Worm (Caenorhabditis elegans) whole organism, L1 larva: ENCODE measurements around the gene lcmt-1.

Source experiments
- C04F5.9 ChIP-seq: sonication (generic microtip); optimal IDR thresholded peaks from 2 replicates; lab custom pipeline; 2016; ENCODE audit warnings: missing genetic modification characterization, missing compliant biosample characterization
- C16A3.4 ChIP-seq: fragments of 150-350 bp; optimal IDR thresholded peaks from 2 replicates; lab custom pipeline; 2014; ENCODE audit warnings: missing biosample characterization, missing genetic modification characterization
- aly-2 ChIP-seq: fragments of 150-350 bp; optimal IDR thresholded peaks from 2 replicates; lab custom pipeline; 2014; ENCODE audit warnings: missing biosample characterization, missing genetic modification characterization
- blmp-1 ChIP-seq: fragments of 150-350 bp; optimal IDR thresholded peaks from 2 replicates; lab custom pipeline; 2014; ENCODE audit warnings: missing biosample characterization, missing genetic modification characterization
- ceh-88 ChIP-seq: fragments of 200-800 bp; sonication (Bioruptor generic); IDR thresholded peaks from 2 replicates; pipeline ENCODE4 v1.3.6; 2022; ENCODE audit warnings: missing genetic modification characterization, missing compliant biosample characterization
- ceh-90 ChIP-seq: sonication (generic microtip); optimal IDR thresholded peaks from 2 replicates; lab custom pipeline; 2016; ENCODE audit warnings: missing genetic modification characterization, missing compliant biosample characterization
- dpl-1 ChIP-seq, 3 experiments: fragments of 150-350 bp in 2 of 3; sonication (generic microtip) in 1 of 3; optimal IDR thresholded peaks; 2 replicates each; lab custom pipeline; 2014 to 2017; ENCODE audit warnings: missing biosample characterization in 3 of 3, missing genetic modification characterization in 3 of 3, missing genetic modification reagents in 3 of 3
- dsc-1 ChIP-seq: sonication (generic microtip); optimal IDR thresholded peaks from 2 replicates; lab custom pipeline; 2016; ENCODE audit warnings: mild to moderate bottlenecking, missing genetic modification characterization, missing compliant biosample characterization
- efl-1 ChIP-seq, 4 experiments: fragments of 150-350 bp; optimal IDR thresholded peaks in 3 of 4; peaks in 1 of 4; 1 replicate in 1 of 4; 2 replicates in 3 of 4; lab custom pipeline; 2014; ENCODE audit warnings: missing biosample characterization in 2 of 4, missing genetic modification characterization in 2 of 4, missing genetic modification reagents in 2 of 4
- elt-3 ChIP-seq, 6 experiments: fragments of 150-350 bp in 1 of 6; sonication (generic microtip); optimal IDR thresholded peaks; 2 replicates each; lab custom pipeline; 2017 to 2018; ENCODE audit warnings: missing biosample characterization in 6 of 6, missing genetic modification characterization in 6 of 6, inconsistent platforms in 1 of 6
- fkh-8 ChIP-seq: sonication (generic microtip); optimal IDR thresholded peaks from 2 replicates; lab custom pipeline; 2016; ENCODE audit warnings: mild to moderate bottlenecking, missing genetic modification characterization, missing compliant biosample characterization
- grh-1 ChIP-seq: fragments of 200-800 bp; sonication (Bioruptor generic); IDR thresholded peaks from 2 replicates; pipeline ENCODE4 v1.3.6; 2022; ENCODE audit warnings: missing genetic modification reagents, missing genetic modification characterization, missing compliant biosample characterization
- irx-1 ChIP-seq: sonication (generic microtip); optimal IDR thresholded peaks from 2 replicates; lab custom pipeline; 2016; ENCODE audit warnings: missing genetic modification characterization, missing compliant biosample characterization
- isw-1 ChIP-seq: fragments of 200-800 bp; sonication (Bioruptor generic); IDR thresholded peaks from 2 replicates; pipeline ENCODE4 v1.3.6; 2022; ENCODE audit warnings: missing genetic modification characterization, missing compliant biosample characterization
- lin-13 ChIP-seq: fragments of 150-350 bp; optimal IDR thresholded peaks from 2 replicates; lab custom pipeline; 2014; ENCODE audit warnings: missing biosample characterization, missing genetic modification reagents, missing genetic modification characterization
- lin-15B ChIP-seq: fragments of 150-350 bp; sonication (generic microtip); optimal IDR thresholded peaks from 3 replicates; lab custom pipeline; 2014; ENCODE audit warnings: missing biosample characterization, missing genetic modification characterization
- lin-35 ChIP-seq, 2 experiments: fragments of 150-350 bp; optimal IDR thresholded peaks; 2 replicates each; lab custom pipeline; 2014; ENCODE audit warnings: missing biosample characterization in 2 of 2, missing genetic modification characterization in 2 of 2, missing genetic modification reagents in 2 of 2
- lir-3 ChIP-seq: sonication (generic microtip); optimal IDR thresholded peaks from 2 replicates; lab custom pipeline; 2016; ENCODE audit warnings: mild to moderate bottlenecking, missing genetic modification characterization, moderate library complexity, missing compliant biosample characterization; ENCODE audit not compliant: poor library complexity
- lsy-2 ChIP-seq, 2 experiments: fragments of 150-350 bp; optimal IDR thresholded peaks; 2 replicates each; lab custom pipeline; 2014; ENCODE audit warnings: missing biosample characterization in 2 of 2, missing genetic modification characterization in 2 of 2
- mdl-1 ChIP-seq, 2 experiments: fragments of 150-350 bp; optimal IDR thresholded peaks; 2 replicates each; lab custom pipeline; 2014 to 2017; ENCODE audit warnings: missing biosample characterization in 2 of 2, missing genetic modification characterization in 2 of 2, inconsistent platforms in 1 of 2
- mep-1 ChIP-seq: fragments of 150-350 bp; optimal IDR thresholded peaks from 2 replicates; lab custom pipeline; 2014; ENCODE audit warnings: missing biosample characterization, missing genetic modification characterization
- nhr-11 ChIP-seq: fragments of 150-350 bp; optimal IDR thresholded peaks from 2 replicates; lab custom pipeline; 2014; ENCODE audit warnings: missing biosample characterization, missing genetic modification characterization
- nhr-19 ChIP-seq: fragments of 200-800 bp; sonication (Bioruptor generic); conservative IDR thresholded peaks from 2 replicates; pipeline ENCODE4 v1.3.6; 2022; ENCODE audit warnings: missing genetic modification characterization, missing compliant biosample characterization
- nhr-20 ChIP-seq: sonication (generic microtip); optimal IDR thresholded peaks from 2 replicates; lab custom pipeline; 2016; ENCODE audit warnings: mild to moderate bottlenecking, missing genetic modification characterization, missing compliant biosample characterization
- nhr-47 ChIP-seq: sonication (generic microtip); optimal IDR thresholded peaks from 2 replicates; lab custom pipeline; 2016; ENCODE audit warnings: mild to moderate bottlenecking, missing genetic modification characterization, moderate library complexity, missing compliant biosample characterization
- nhr-71 ChIP-seq: sonication (generic microtip); optimal IDR thresholded peaks from 2 replicates; lab custom pipeline; 2016; ENCODE audit warnings: mild to moderate bottlenecking, missing genetic modification characterization, moderate library complexity, missing compliant biosample characterization
- nhr-85 ChIP-seq: sonication (generic microtip); peaks from one replicate; lab custom pipeline; 2016; ENCODE audit warnings: missing genetic modification characterization, inconsistent platforms, missing compliant biosample characterization
- nhr-90 ChIP-seq: sonication (generic microtip); optimal IDR thresholded peaks from 2 replicates; lab custom pipeline; 2016; ENCODE audit warnings: mild to moderate bottlenecking, missing genetic modification characterization, missing compliant biosample characterization; ENCODE audit not compliant: poor library complexity
- pax-3 ChIP-seq: fragments of 200-800 bp; sonication (Bioruptor generic); optimal IDR thresholded peaks from 2 replicates; lab custom pipeline; 2018; ENCODE audit warnings: mild to moderate bottlenecking, missing genetic modification characterization, moderate library complexity, missing compliant biosample characterization
- rnt-1 ChIP-seq: sonication (generic microtip); optimal IDR thresholded peaks from 2 replicates; lab custom pipeline; 2016; ENCODE audit warnings: mild to moderate bottlenecking, missing genetic modification characterization, moderate library complexity, missing compliant biosample characterization
- skn-1 ChIP-seq: fragments of 150-350 bp; optimal IDR thresholded peaks from 2 replicates; lab custom pipeline; 2014; ENCODE audit warnings: missing biosample characterization, missing genetic modification characterization
- snu-23 ChIP-seq: sonication (generic microtip); optimal IDR thresholded peaks from 2 replicates; lab custom pipeline; 2016; ENCODE audit warnings: missing genetic modification characterization, missing compliant biosample characterization
- swsn-7 ChIP-seq: sonication (generic microtip); optimal IDR thresholded peaks from 2 replicates; lab custom pipeline; 2016; ENCODE audit warnings: missing genetic modification characterization, missing compliant biosample characterization
- tbx-2 ChIP-seq: sonication (generic microtip); optimal IDR thresholded peaks from 2 replicates; lab custom pipeline; 2016; ENCODE audit warnings: missing genetic modification characterization, missing compliant biosample characterization
- unc-62 ChIP-seq: fragments of 150-350 bp; optimal IDR thresholded peaks from 2 replicates; lab custom pipeline; 2014; ENCODE audit warnings: missing biosample characterization, missing genetic modification reagents, missing genetic modification characterization
- xbp-1 ChIP-seq: sonication (generic microtip); optimal IDR thresholded peaks from 2 replicates; lab custom pipeline; 2016; ENCODE audit warnings: missing genetic modification characterization, missing compliant biosample characterization
- ztf-11 ChIP-seq, 2 experiments: sonication (generic microtip); optimal IDR thresholded peaks; 2 replicates each; lab custom pipeline; 2016 to 2017; ENCODE audit warnings: missing genetic modification characterization in 2 of 2, missing biosample characterization in 1 of 2, missing compliant biosample characterization in 1 of 2

The lcmt-1 gene

DNA sequence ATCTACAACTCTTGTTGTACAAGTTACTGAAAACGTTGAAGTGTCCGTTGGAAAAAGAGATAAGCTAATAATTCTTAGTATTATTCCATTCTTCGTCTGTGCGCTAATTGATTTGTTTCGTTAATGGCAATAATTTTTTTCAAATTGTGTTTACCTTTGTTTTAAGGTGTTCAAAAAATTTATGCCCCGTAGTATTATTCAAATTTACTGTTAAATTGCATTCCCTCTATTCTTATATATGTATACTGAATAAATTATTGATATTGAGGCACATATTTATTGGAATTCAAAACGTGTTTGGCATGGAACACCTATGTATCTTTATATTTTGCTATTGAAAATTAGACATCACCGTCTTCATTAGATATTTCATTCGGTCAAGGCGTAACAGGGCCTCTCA, 31.6 kb downstream of the lcmt-1 start, which contains the start of gene pals-26:
Gene pals-26 (plus strand): TSS at position 301 of the 400 bp plus-strand sequence.
- TF ChIP-seq ceh-90 (tag; lab: Kevin White, UChicago) (no peak), lin-13 (GFP tag; lab: Kevin White, UChicago) (no peak), C16A3.4 (tag; lab: Kevin White, UChicago) (no peak), isw-1 (GFP tag; lab: Robert Waterston, UW) (no peak), lin-15B (tag; lab: Kevin White, UChicago) (no peak), C04F5.9 (tag; lab: Kevin White, UChicago) (no peak), ztf-11 (tag; optimal IDR thresholded peaks at IDR 0.05; lab: Kevin White, UChicago) (no peak), nhr-11 (no peak), snu-23 (GFP tag; lab: Kevin White, UChicago) (no peak), unc-62 (GFP tag; lab: Kevin White, UChicago) (no peak)
- TF ChIP-seq, all 84 proteins: peak for 0

ce11 chrIII:4378600-4379293, 35.5 kb downstream of the lcmt-1 start:
- TF ChIP-seq skn-1 (tag; lab: Kevin White, UChicago), result peak; percentile 27
- TF ChIP-seq swsn-7 (tag; lab: Kevin White, UChicago), result peak; percentile 52
- TF ChIP-seq mdl-1 (tag; optimal IDR thresholded peaks at IDR 0.05; lab: Kevin White, UChicago), result peak in 1 of 2 experiments; percentile 1
- peak; percentile 62 for TF ChIP-seq nhr-71
- peak; percentile 50 for TF ChIP-seq mep-1
- TF ChIP-seq isw-1 (GFP tag; lab: Robert Waterston, UW), result peak; percentile 8; the same call in 1 of the 2 replicates
- TF ChIP-seq aly-2, result peak; percentile 30
- TF ChIP-seq pax-3 (tag; lab: Kevin White, UChicago), result peak; percentile 13
- peak; percentile 25 for TF ChIP-seq xbp-1 (tag; lab: Kevin White, UChicago)
- TF ChIP-seq efl-1 (optimal IDR thresholded peaks at IDR 0.05; lab: Kevin White, UChicago), result peak in 1 of 2 experiments; percentile 38
- TF ChIP-seq efl-1 (GFP tag; optimal IDR thresholded peaks at IDR 0.05 in 1 of 2; lab: Kevin White, UChicago), result peak in 1 of 2 experiments; percentile 61
- peak; percentile 48 for TF ChIP-seq nhr-20 (tag; lab: Kevin White, UChicago)
- TF ChIP-seq grh-1 (GFP tag; lab: Robert Waterston, UW), result 0 out of 2 replicates have a peak, but pooled peaks have one; percentile 28
- TF ChIP-seq ceh-88 (GFP tag; lab: Robert Waterston, UW), result peak; percentile 48; the same call in 1 of the 2 replicates
- TF ChIP-seq dpl-1 (GFP tag; optimal IDR thresholded peaks at IDR 0.05; lab: Kevin White, UChicago), result peak in 1 of 3 experiments; percentile 5
- peak; percentile 52 for TF ChIP-seq snu-23 (GFP tag; lab: Kevin White, UChicago)
- peak; percentile 25 for TF ChIP-seq dsc-1
- TF ChIP-seq C16A3.4 (tag; lab: Kevin White, UChicago), result peak; percentile 23
- TF ChIP-seq lir-3 (tag; lab: Kevin White, UChicago), result peak; percentile 8
- peak; percentile 23 for TF ChIP-seq tbx-2 (tag; lab: Kevin White, UChicago)
- peak; percentile 28 for TF ChIP-seq blmp-1 (tag; lab: Kevin White, UChicago)
- peak; percentile 19 for TF ChIP-seq irx-1 (tag; lab: Kevin White, UChicago)
- TF ChIP-seq nhr-90 (tag; lab: Kevin White, UChicago), result peak; percentile 56
- peak; percentile 56 for TF ChIP-seq nhr-47 (tag; lab: Kevin White, UChicago)
- peak in 1 of 2 experiments; percentile 21 for TF ChIP-seq lin-35 (GFP tag; optimal IDR thresholded peaks at IDR 0.05; lab: Kevin White, UChicago)
- peak in 1 of 6 experiments; percentile 17 for TF ChIP-seq elt-3 (tag; optimal IDR thresholded peaks at IDR 0.05; lab: Kevin White, UChicago)
- peak; percentile 56 for TF ChIP-seq nhr-85 (tag; lab: Kevin White, UChicago)
- peak; percentile 29 for TF ChIP-seq fkh-8 (tag; lab: Kevin White, UChicago)
- peak; percentile 28 for TF ChIP-seq rnt-1 (tag; lab: Kevin White, UChicago)
- TF ChIP-seq lsy-2 (tag; optimal IDR thresholded peaks at IDR 0.05; lab: Kevin White, UChicago), result peak; percentile 30 to 65
- TF ChIP-seq nhr-19 (GFP tag; lab: Robert Waterston, UW), result peak; percentile 81
